Worm (Caenorhabditis elegans) whole organism, L1 larva: Measurements from ENCODE around the gene arrd-3.

Experiments used
- aly-2 ChIP-seq: fragments of 150-350 bp; optimal IDR thresholded peaks from 2 replicates; lab custom pipeline; 2014; ENCODE audit warnings: missing biosample characterization, missing genetic modification characterization
- elt-2 ChIP-seq: sonication (generic microtip); optimal IDR thresholded peaks from 2 replicates; lab custom pipeline; 2016; ENCODE audit warnings: missing genetic modification characterization, mild to moderate bottlenecking, inconsistent platforms, missing compliant biosample characterization, missing genetic modification reagents
- fkh-10 ChIP-seq: sonication (generic microtip); optimal IDR thresholded peaks from 2 replicates; lab custom pipeline; 2017; ENCODE audit warnings: missing biosample characterization, missing genetic modification reagents, missing genetic modification characterization
- fos-1 ChIP-seq: fragments of 150-350 bp; optimal IDR thresholded peaks from 2 replicates; lab custom pipeline; 2014; ENCODE audit warnings: missing biosample characterization, missing genetic modification characterization
- grh-1 ChIP-seq: fragments of 200-800 bp; sonication (Bioruptor generic); IDR thresholded peaks from 2 replicates; pipeline ENCODE4 v1.3.6; 2022; ENCODE audit warnings: missing genetic modification reagents, missing genetic modification characterization, missing compliant biosample characterization
- mep-1 ChIP-seq: fragments of 150-350 bp; optimal IDR thresholded peaks from 2 replicates; lab custom pipeline; 2014; ENCODE audit warnings: missing biosample characterization, missing genetic modification characterization
- nhr-28 ChIP-seq: fragments of 150-350 bp; optimal IDR thresholded peaks from 2 replicates; lab custom pipeline; 2014; ENCODE audit warnings: missing biosample characterization, missing genetic modification characterization
- skn-1 ChIP-seq: fragments of 150-350 bp; optimal IDR thresholded peaks from 2 replicates; lab custom pipeline; 2014; ENCODE audit warnings: missing biosample characterization, missing genetic modification characterization
- swsn-7 ChIP-seq: sonication (generic microtip); optimal IDR thresholded peaks from 2 replicates; lab custom pipeline; 2016; ENCODE audit warnings: missing genetic modification characterization, missing compliant biosample characterization
- unc-130 ChIP-seq: fragments of 150-350 bp; optimal IDR thresholded peaks from 2 replicates; lab custom pipeline; 2017; ENCODE audit warnings: missing biosample characterization, missing genetic modification characterization, inconsistent platforms
- unc-98 ChIP-seq: fragments of 200-800 bp; sonication (Bioruptor generic); IDR thresholded peaks from 2 replicates; pipeline ENCODE4 v1.3.6; 2022; ENCODE audit warnings: missing genetic modification characterization, missing compliant biosample characterization
- ztf-11 ChIP-seq, 2 experiments: sonication (generic microtip); optimal IDR thresholded peaks; 2 replicates each; lab custom pipeline; 2016 to 2017; ENCODE audit warnings: missing genetic modification characterization in 2 of 2, missing biosample characterization in 1 of 2, missing compliant biosample characterization in 1 of 2
- ztf-4 ChIP-seq: fragments of 150-350 bp; optimal IDR thresholded peaks from 2 replicates; lab custom pipeline; 2014; ENCODE audit warnings: missing biosample characterization, missing genetic modification characterization

ce11 chrII:9438853-9439252 lies 26.5 kb downstream of the arrd-3 start:
- TF ChIP-seq unc-130 (no peak), ztf-11 (tag; optimal IDR thresholded peaks at IDR 0.05; lab: Kevin White, UChicago) (no peak), grh-1 (no peak), skn-1 (tag; lab: Kevin White, UChicago) (no peak), elt-2 (tag; lab: Kevin White, UChicago) (no peak), aly-2 (no peak), nhr-28 (tag; lab: Kevin White, UChicago) (no peak), fos-1 (tag; lab: Kevin White, UChicago) (no peak), mep-1 (tag; lab: Kevin White, UChicago) (no peak), swsn-7 (no peak), unc-98 (GFP tag; lab: Robert Waterston, UW) (no peak), ztf-4 (tag; lab: Kevin White, UChicago) (no peak), fkh-10 (GFP tag; lab: Kevin White, UChicago) (no peak)
